Worm (Caenorhabditis elegans) whole organism, L1 larva: ENCODE data around the gene Y49A3A.3.

Experiments used
- jun-1 ChIP-seq: fragments of 150-350 bp; optimal IDR thresholded peaks from 2 replicates; lab custom pipeline; 2014; ENCODE audit warnings: missing biosample characterization, missing genetic modification reagents, missing genetic modification characterization
- pqm-1 ChIP-seq: sonication (generic microtip); optimal IDR thresholded peaks from 3 replicates; lab custom pipeline; 2017; ENCODE audit warnings: missing biosample characterization, missing genetic modification characterization

DNA sequence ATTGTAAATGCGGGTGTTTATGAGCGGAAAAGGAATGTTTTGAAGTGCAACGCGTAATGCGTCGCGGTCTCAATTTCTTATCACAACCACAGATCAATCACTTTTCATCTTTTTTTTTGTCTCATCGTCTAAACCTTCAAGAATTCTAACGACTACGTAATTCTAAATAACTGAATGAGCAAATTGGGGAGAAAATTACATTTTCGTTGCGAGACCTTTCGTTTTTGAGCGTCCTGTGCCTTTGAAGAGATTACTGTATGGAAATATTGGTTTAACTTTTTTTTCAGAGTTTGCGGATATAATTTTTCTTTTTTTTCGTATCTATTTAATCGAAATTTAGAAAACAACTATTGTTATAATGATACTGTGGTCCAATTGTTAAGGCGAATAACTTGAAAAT is 3.7 kb upstream of the Y49A3A.3 start:
- TF ChIP-seq jun-1 (tag; lab: Kevin White, UChicago) = no peak
- no peak for TF ChIP-seq pqm-1 (tag; lab: Kevin White, UChicago)
